Worm (Caenorhabditis elegans) whole organism, L2 larva: ENCODE measurements around the gene F14H3.15.

ENCODE experiments used
- C34F6.9 ChIP-seq: fragments of 150-350 bp; optimal IDR thresholded peaks from 2 replicates; lab custom pipeline; 2014; ENCODE audit warnings: missing biosample characterization, missing genetic modification characterization
- F13H6.1 ChIP-seq: sonication (generic microtip); optimal IDR thresholded peaks from 2 replicates; lab custom pipeline; 2016; ENCODE audit warnings: missing genetic modification characterization, missing compliant biosample characterization
- R02D3.7 ChIP-seq: fragments of 150-350 bp; optimal IDR thresholded peaks from 2 replicates; lab custom pipeline; 2014; ENCODE audit warnings: missing biosample characterization, missing genetic modification characterization
- Y55F3AM.14 ChIP-seq: fragments of 200-800 bp; sonication (Bioruptor generic); optimal IDR thresholded peaks from 2 replicates; lab custom pipeline; 2018; ENCODE audit warnings: mild to moderate bottlenecking, missing genetic modification characterization, missing compliant biosample characterization
- alr-1 ChIP-seq: fragments of 150-350 bp; optimal IDR thresholded peaks from 2 replicates; lab custom pipeline; 2014; ENCODE audit warnings: missing biosample characterization, missing genetic modification characterization
- aly-2 ChIP-seq: fragments of 150-350 bp; optimal IDR thresholded peaks from 2 replicates; lab custom pipeline; 2014; ENCODE audit warnings: missing biosample characterization, missing genetic modification characterization
- ama-1 ChIP-seq: fragments of 150-350 bp; optimal IDR thresholded peaks from 2 replicates; lab custom pipeline; 2018; ENCODE audit warnings: inconsistent platforms
- blmp-1 ChIP-seq: sonication (generic microtip); optimal IDR thresholded peaks from 2 replicates; lab custom pipeline; 2017; ENCODE audit warnings: missing genetic modification characterization, mild to moderate bottlenecking, missing compliant biosample characterization, antibody characterized with exemption, moderate library complexity; ENCODE audit not compliant: insufficient read depth
- ceh-16 ChIP-seq: fragments of 150-350 bp; optimal IDR thresholded peaks from 2 replicates; lab custom pipeline; 2014; ENCODE audit warnings: missing biosample characterization, missing genetic modification characterization
- ceh-82 ChIP-seq: fragments of 150-350 bp; optimal IDR thresholded peaks from 2 replicates; lab custom pipeline; 2014; ENCODE audit warnings: missing biosample characterization, missing genetic modification characterization
- dmd-4 ChIP-seq: sonication (generic microtip); optimal IDR thresholded peaks from 2 replicates; lab custom pipeline; 2017; ENCODE audit warnings: missing biosample characterization, missing genetic modification characterization
- egl-27 ChIP-seq: sonication (generic microtip); optimal IDR thresholded peaks from 3 replicates; lab custom pipeline; 2017; ENCODE audit warnings: missing biosample characterization, missing genetic modification reagents, missing genetic modification characterization
- elt-3 ChIP-seq: sonication (generic microtip); optimal IDR thresholded peaks from 2 replicates; lab custom pipeline; 2017; ENCODE audit warnings: missing biosample characterization, missing genetic modification characterization
- fos-1 ChIP-seq: fragments of 150-350 bp; optimal IDR thresholded peaks from 2 replicates; lab custom pipeline; 2014; ENCODE audit warnings: missing biosample characterization, missing genetic modification characterization
- lin-11 ChIP-seq: fragments of 150-350 bp; sonication (generic microtip); optimal IDR thresholded peaks from 2 replicates; lab custom pipeline; 2014; ENCODE audit warnings: missing biosample characterization, missing genetic modification characterization, inconsistent platforms, mixed read lengths
- lin-39 ChIP-seq: fragments of 150-350 bp; optimal IDR thresholded peaks from 2 replicates; lab custom pipeline; 2014; ENCODE audit warnings: missing biosample characterization, missing genetic modification reagents, missing genetic modification characterization
- lsy-2 ChIP-seq, 2 experiments: fragments of 150-350 bp in 1 of 2; sonication (generic microtip) in 1 of 2; optimal IDR thresholded peaks; 2 replicates each; lab custom pipeline; 2014 to 2017; ENCODE audit warnings: missing biosample characterization in 2 of 2, missing genetic modification characterization in 2 of 2
- mbf-1 ChIP-seq: sonication (generic microtip); optimal IDR thresholded peaks from 2 replicates; lab custom pipeline; 2017; ENCODE audit warnings: missing biosample characterization, missing genetic modification characterization
- nhr-10 ChIP-seq: sonication (generic microtip); optimal IDR thresholded peaks from 2 replicates; lab custom pipeline; 2017; ENCODE audit warnings: missing biosample characterization, missing genetic modification characterization
- nhr-11 ChIP-seq: fragments of 150-350 bp; optimal IDR thresholded peaks from 2 replicates; lab custom pipeline; 2014; ENCODE audit warnings: missing biosample characterization, missing genetic modification characterization
- nhr-12 ChIP-seq: fragments of 150-350 bp; optimal IDR thresholded peaks from 2 replicates; lab custom pipeline; 2014; ENCODE audit warnings: missing biosample characterization, missing genetic modification characterization
- nhr-129 ChIP-seq: fragments of 150-350 bp; optimal IDR thresholded peaks from 2 replicates; lab custom pipeline; 2014; ENCODE audit warnings: missing biosample characterization, missing genetic modification characterization
- nhr-25 ChIP-seq: fragments of 150-350 bp; sonication (generic microtip); optimal IDR thresholded peaks from 3 replicates; lab custom pipeline; 2014; ENCODE audit warnings: missing biosample characterization, missing genetic modification characterization
- nhr-6 ChIP-seq: fragments of 150-350 bp; optimal IDR thresholded peaks from 2 replicates; lab custom pipeline; 2014; ENCODE audit warnings: missing biosample characterization, missing genetic modification characterization
- nhr-77 ChIP-seq: fragments of 150-350 bp; optimal IDR thresholded peaks from 2 replicates; lab custom pipeline; 2014; ENCODE audit warnings: missing biosample characterization, missing genetic modification characterization
- skn-1 ChIP-seq: sonication (generic microtip); optimal IDR thresholded peaks from 2 replicates; lab custom pipeline; 2017; ENCODE audit warnings: missing biosample characterization, missing genetic modification characterization
- sma-9 ChIP-seq, 2 experiments: fragments of 150-350 bp in 1 of 2; sonication (generic microtip) in 1 of 2; optimal IDR thresholded peaks; 2 replicates each; lab custom pipeline; 2014 to 2016; ENCODE audit warnings: missing genetic modification characterization in 2 of 2, mild to moderate bottlenecking in 1 of 2, missing biosample characterization in 1 of 2, missing compliant biosample characterization in 1 of 2, missing genetic modification reagents in 1 of 2, moderate library complexity in 1 of 2
- snpc-4 ChIP-seq: fragments of 150-350 bp; optimal IDR thresholded peaks from 2 replicates; lab custom pipeline; 2014; ENCODE audit warnings: missing biosample characterization, missing genetic modification characterization
- unc-62 ChIP-seq: fragments of 150-350 bp; optimal IDR thresholded peaks from 2 replicates; lab custom pipeline; 2014; ENCODE audit warnings: missing biosample characterization, missing genetic modification reagents, missing genetic modification characterization
- zag-1 ChIP-seq: fragments of 150-350 bp; optimal IDR thresholded peaks from 2 replicates; lab custom pipeline; 2014; ENCODE audit warnings: missing biosample characterization, missing genetic modification characterization
- ztf-1 ChIP-seq: fragments of 200-800 bp; sonication (Bioruptor generic); conservative IDR thresholded peaks from 2 replicates; pipeline ENCODE4 v1.3.6; 2022; ENCODE audit warnings: missing genetic modification characterization, missing compliant biosample characterization
- ztf-11 ChIP-seq: sonication (generic microtip); optimal IDR thresholded peaks from 2 replicates; lab custom pipeline; 2017; ENCODE audit warnings: missing biosample characterization, missing genetic modification characterization

Gene F14H3.15

DNA sequence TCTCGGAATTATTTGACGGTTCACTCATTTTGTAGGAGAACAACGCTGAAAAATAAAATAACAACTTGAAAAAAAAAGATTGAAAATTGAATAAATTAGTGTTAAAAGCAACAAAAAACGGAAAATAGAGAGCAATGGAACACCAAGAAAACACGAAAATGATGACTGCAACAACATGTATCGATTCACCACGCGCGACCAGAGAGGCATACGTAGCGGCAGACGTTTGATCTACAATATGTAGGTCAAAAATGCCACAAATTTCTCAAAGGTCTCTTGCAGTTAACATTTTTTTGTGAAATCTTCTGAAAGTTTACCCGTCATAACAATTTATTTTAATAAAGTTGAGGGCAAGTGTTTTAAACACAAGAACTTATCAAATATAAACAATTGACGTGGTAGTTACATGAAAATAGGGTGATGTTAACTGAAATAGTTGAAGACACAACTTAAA, 3.0 kb downstream of the F14H3.15 start, which contains the start of gene F14H3.5:
F14H3.5 (minus strand) TSS at position 51 of the 454 bp plus-strand sequence.
- no peak for TF ChIP-seq nhr-25 (tag; lab: Kevin White, UChicago)
- TF ChIP-seq unc-62 (GFP tag; lab: Kevin White, UChicago) = no peak
- TF ChIP-seq nhr-12 (tag; lab: Kevin White, UChicago) = no peak
- TF ChIP-seq egl-27 (tag; lab: Kevin White, UChicago) = no peak
- TF ChIP-seq sma-9 (GFP tag; optimal IDR thresholded peaks at IDR 0.05; lab: Kevin White, UChicago) = no peak
- TF ChIP-seq sma-9 (tag; optimal IDR thresholded peaks at IDR 0.05; lab: Kevin White, UChicago) = no peak
- no peak for TF ChIP-seq ceh-16 (tag; lab: Kevin White, UChicago)
- TF ChIP-seq ztf-1 = no peak
- TF ChIP-seq Y55F3AM.14 (GFP tag; lab: Kevin White, UChicago) = no peak
- no peak for TF ChIP-seq C34F6.9 (tag; lab: Kevin White, UChicago)

- TF ChIP-seq nhr-10 (tag; lab: Kevin White, UChicago) = no peak
- TF ChIP-seq snpc-4 (tag; lab: Kevin White, UChicago) = no peak
- no peak for TF ChIP-seq ztf-11
- TF ChIP-seq F13H6.1 (tag; lab: Kevin White, UChicago) = no peak
- TF ChIP-seq zag-1 = no peak
- no peak for TF ChIP-seq skn-1 (tag; lab: Kevin White, UChicago)
- no peak for TF ChIP-seq alr-1 (tag; lab: Kevin White, UChicago)
- no peak for TF ChIP-seq nhr-77
- TF ChIP-seq R02D3.7 (tag; lab: Kevin White, UChicago) = no peak
- no peak for TF ChIP-seq dmd-4 (tag; lab: Kevin White, UChicago)
Observed at ce11 chrV:16055031-16055430, 5.0 kb downstream of the F14H3.15 start, which contains the start of gene F14H3.4. Gene F14H3.4 (minus strand): TSS chrV:16055072.

DNA sequence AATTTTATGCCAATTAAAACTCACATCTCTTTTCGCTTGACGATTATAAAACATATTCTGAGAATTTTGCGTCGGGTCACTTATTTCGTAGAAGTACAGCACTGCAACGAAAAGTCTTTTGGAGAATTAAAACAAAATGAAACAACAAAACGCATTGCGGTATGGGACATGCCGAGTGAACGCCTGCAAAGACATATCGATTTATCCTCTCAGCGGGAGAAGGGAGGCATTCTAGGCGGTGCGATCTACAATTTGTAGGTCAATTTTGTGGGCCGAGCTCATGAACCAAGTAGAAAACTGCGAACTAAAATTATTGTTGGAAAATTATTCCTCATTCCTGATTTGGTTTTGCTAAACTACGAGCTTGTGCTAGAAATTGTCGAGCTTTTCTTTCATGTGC, 6.7 kb downstream of the F14H3.15 start, which contains the start of gene F14H3.3:
F14H3.3 (minus strand) TSS at position 101 of the 400 bp plus-strand sequence.
- TF ChIP-seq ztf-1 (no peak), ama-1 (lab: Kevin White, UChicago) (no peak)

- no peak for TF ChIP-seq lin-39 (tag; lab: Kevin White, UChicago)
Observed at ce11 chrV:16049177-16049576, 10.9 kb downstream of the F14H3.15 start, which contains the start of gene best-12. Gene best-12 (plus strand): TSS chrV:16049477.

ce11 chrV:16047508-16047907, 12.5 kb downstream of the F14H3.15 start, which contains the start of gene str-198:
Gene str-198 (plus strand): TSS chrV:16047808.
- TF ChIP-seq lin-11 (tag; lab: Kevin White, UChicago) (no peak), C34F6.9 (tag; lab: Kevin White, UChicago) (no peak), fos-1 (tag; lab: Kevin White, UChicago) (no peak), ztf-11 (no peak), elt-3 (tag; lab: Kevin White, UChicago) (no peak), aly-2 (tag; lab: Kevin White, UChicago) (no peak), mbf-1 (tag; lab: Kevin White, UChicago) (no peak), nhr-6 (tag; lab: Kevin White, UChicago) (no peak), lsy-2 (tag; optimal IDR thresholded peaks at IDR 0.05; lab: Kevin White, UChicago) (no peak), ceh-82 (tag; lab: Kevin White, UChicago) (no peak), nhr-11 (tag; lab: Kevin White, UChicago) (no peak)

ce11 chrV:16047052-16047451, 13.0 kb downstream of the F14H3.15 start:
- no peak for TF ChIP-seq blmp-1 (tag; lab: Kevin White, UChicago)
- no peak for TF ChIP-seq sma-9 (GFP tag; optimal IDR thresholded peaks at IDR 0.05; lab: Kevin White, UChicago)
- no peak for TF ChIP-seq sma-9 (tag; optimal IDR thresholded peaks at IDR 0.05; lab: Kevin White, UChicago)
- no peak for TF ChIP-seq nhr-129 (tag; lab: Kevin White, UChicago)
- TF ChIP-seq ztf-1 = no peak
- no peak for TF ChIP-seq ama-1 (lab: Kevin White, UChicago)
- no peak for TF ChIP-seq nhr-10 (tag; lab: Kevin White, UChicago)
- no peak for TF ChIP-seq mbf-1 (tag; lab: Kevin White, UChicago)
- no peak for TF ChIP-seq lin-39 (tag; lab: Kevin White, UChicago)
